Worm (Caenorhabditis elegans): ENCODE measurements around the gene srh-279.

The srh-279 gene

DNA sequence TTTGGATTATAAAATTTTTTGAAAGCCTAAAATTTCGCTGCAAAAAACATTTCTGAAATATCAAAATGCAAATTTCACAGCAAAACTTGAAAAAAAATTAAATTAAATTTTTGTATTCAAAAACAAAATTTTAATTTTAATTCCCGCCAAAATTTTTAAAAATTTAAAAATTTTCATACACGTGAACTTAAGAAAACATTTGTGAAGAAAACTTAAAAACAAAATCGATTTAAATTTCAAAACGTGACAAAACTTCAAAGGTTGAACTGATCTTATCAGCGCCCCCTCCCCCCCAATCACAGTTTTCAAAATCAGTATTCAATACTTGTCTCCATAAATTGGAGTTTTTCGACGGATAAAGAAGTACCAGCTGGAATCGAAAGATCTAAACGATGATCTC, 45.0 kb downstream of the srh-279 start, which contains the start of gene F21H7.5:
TSS of gene F21H7.5 (plus strand) at position 301 of the 400 bp plus-strand sequence.
- TF ChIP-seq nhr-19 (GFP tag; conservative IDR thresholded peaks at IDR 0.05) (no peak), xbp-1 (tag; optimal IDR thresholded peaks at IDR 0.05) (no peak), pax-3 (tag; optimal IDR thresholded peaks at IDR 0.05) (no peak), unc-86 (tag; optimal IDR thresholded peaks at IDR 0.05) (no peak), nhr-237 (tag; optimal IDR thresholded peaks at IDR 0.05) (no peak), ceh-88 (GFP tag; IDR thresholded peaks at IDR 0.05) (no peak), zag-1 (tag; optimal IDR thresholded peaks at IDR 0.05) (no peak), swsn-7 (tag; optimal IDR thresholded peaks at IDR 0.05) (no peak), nhr-90 (tag; optimal IDR thresholded peaks at IDR 0.05; ENCODE audit: poor library complexity) (no peak), C16A3.4 (tag; optimal IDR thresholded peaks at IDR 0.05) (no peak), ets-5 (GFP tag; IDR thresholded peaks at IDR 0.05) (no peak), ceh-82 (tag; optimal IDR thresholded peaks at IDR 0.05) (no peak), fkh-8 (tag; optimal IDR thresholded peaks at IDR 0.05) (no peak), tlp-1 (tag; optimal IDR thresholded peaks at IDR 0.05) (no peak)

ce11 chrV:16244078-16244477, 51.9 kb downstream of the srh-279 start, which contains the start of gene srh-104:
TSS of gene srh-104 (minus strand) at chrV:16244178.
- no peak for TF ChIP-seq nhr-76 (tag; optimal IDR thresholded peaks at IDR 0.05)
- no peak for TF ChIP-seq ets-5 (GFP tag; IDR thresholded peaks at IDR 0.05)
- TF ChIP-seq lin-35 (GFP tag; optimal IDR thresholded peaks at IDR 0.05), result no peak
- TF ChIP-seq dpl-1 (GFP tag; optimal IDR thresholded peaks at IDR 0.05), result no peak
- no peak for TF ChIP-seq zip-4 (GFP tag; optimal IDR thresholded peaks at IDR 0.05)
- no peak for TF ChIP-seq snu-23 (GFP tag; optimal IDR thresholded peaks at IDR 0.05)
